Fruit fly (Drosophila melanogaster) whole organism, prepupa: Measurements from ENCODE around the gene CG2157.

Experiments
- Blimp-1 ChIP-seq: fragments of 200-800 bp; sonication (Bioruptor generic); optimal IDR thresholded peaks from 3 replicates; lab custom pipeline; 2017; ENCODE audit warnings: missing biosample characterization, missing genetic modification characterization, mild to moderate bottlenecking, moderate library complexity, missing genetic modification reagents
- CG10631 ChIP-seq: fragments of 200-800 bp; sonication (Bioruptor generic); optimal IDR thresholded peaks from 2 replicates; lab custom pipeline; 2016; ENCODE audit warnings: missing biosample characterization, missing genetic modification characterization
- CG10669 ChIP-seq: fragments of 200-800 bp; sonication (Bioruptor generic); optimal IDR thresholded peaks from 3 replicates; lab custom pipeline; 2018; ENCODE audit warnings: missing biosample characterization, mild to moderate bottlenecking, missing genetic modification characterization, moderate library complexity
- CG11294 ChIP-seq: fragments of 200-800 bp; sonication (Bioruptor generic); IDR thresholded peaks from 2 replicates; pipeline ENCODE4 v1.3.6; 2022; ENCODE audit warnings: missing biosample characterization, missing genetic modification characterization
- CG11762 ChIP-seq: fragments of 200-800 bp; sonication (Bioruptor generic); optimal IDR thresholded peaks from 3 replicates; lab custom pipeline; 2016; ENCODE audit warnings: missing biosample characterization, missing genetic modification characterization; ENCODE audit not compliant: insufficient read depth
- CG11902 ChIP-seq: fragments of 200-800 bp; sonication (Bioruptor generic); optimal IDR thresholded peaks from 3 replicates; lab custom pipeline; 2016; ENCODE audit warnings: missing biosample characterization, missing genetic modification characterization
- CG15336 ChIP-seq: fragments of 200-800 bp; sonication (Bioruptor generic); IDR thresholded peaks from 2 replicates; pipeline ENCODE4 v1.3.6; 2022; ENCODE audit warnings: missing biosample characterization, missing genetic modification characterization
- CG1621 ChIP-seq: fragments of 200-800 bp; sonication (Bioruptor generic); optimal IDR thresholded peaks from 3 replicates; lab custom pipeline; 2018; ENCODE audit warnings: missing biosample characterization, mild to moderate bottlenecking, missing genetic modification characterization
- CG16779 ChIP-seq: fragments of 200-800 bp; sonication (Bioruptor generic); optimal IDR thresholded peaks from 3 replicates; lab custom pipeline; 2017; ENCODE audit warnings: missing biosample characterization, mild to moderate bottlenecking, missing genetic modification characterization
- CG31627 ChIP-seq: fragments of 200-800 bp; sonication (Bioruptor generic); optimal IDR thresholded peaks from 3 replicates; lab custom pipeline; 2016; ENCODE audit warnings: missing biosample characterization, missing genetic modification characterization
- CG32006 ChIP-seq: fragments of 200-800 bp; sonication (Bioruptor generic); optimal IDR thresholded peaks from 3 replicates; lab custom pipeline; 2017; ENCODE audit warnings: missing biosample characterization, mild to moderate bottlenecking, missing genetic modification characterization
- CG3919 ChIP-seq: fragments of 200-800 bp; sonication (Bioruptor generic); optimal IDR thresholded peaks from 3 replicates; lab custom pipeline; 2016; ENCODE audit warnings: missing biosample characterization, missing genetic modification characterization
- CG4318 ChIP-seq: fragments of 200-800 bp; sonication (Bioruptor generic); optimal IDR thresholded peaks from 3 replicates; lab custom pipeline; 2017; ENCODE audit warnings: missing biosample characterization, mild to moderate bottlenecking, missing genetic modification characterization
- CG6163 ChIP-seq: fragments of 200-800 bp; sonication (Bioruptor generic); IDR thresholded peaks from 3 replicates; pipeline ENCODE4 v1.3.6; 2022; ENCODE audit warnings: missing biosample characterization, missing genetic modification characterization
- CG6276 ChIP-seq: fragments of 200-800 bp; sonication (Bioruptor generic); optimal IDR thresholded peaks from 2 replicates; lab custom pipeline; 2017; ENCODE audit warnings: missing biosample characterization, mild to moderate bottlenecking, missing genetic modification characterization
- CG6792 ChIP-seq: fragments of 200-800 bp; sonication (Bioruptor generic); optimal IDR thresholded peaks from 3 replicates; lab custom pipeline; 2016; ENCODE audit warnings: missing biosample characterization, missing genetic modification characterization
- CG6808 ChIP-seq: fragments of 200-800 bp; sonication (Bioruptor generic); optimal IDR thresholded peaks from 3 replicates; lab custom pipeline; 2017; ENCODE audit warnings: missing biosample characterization, missing genetic modification characterization, mild to moderate bottlenecking, moderate library complexity, missing genetic modification reagents
- CG6854 ChIP-seq: fragments of 200-800 bp; sonication (Bioruptor generic); optimal IDR thresholded peaks from 2 replicates; lab custom pipeline; 2017; ENCODE audit warnings: missing biosample characterization, mild to moderate bottlenecking, missing genetic modification characterization
- CG8632 ChIP-seq: fragments of 200-800 bp; sonication (Bioruptor generic); optimal IDR thresholded peaks from 3 replicates; lab custom pipeline; 2016; ENCODE audit warnings: missing biosample characterization, missing genetic modification characterization
- CG9139 ChIP-seq: fragments of 200-800 bp; sonication (Bioruptor generic); optimal IDR thresholded peaks from 3 replicates; lab custom pipeline; 2017; ENCODE audit warnings: missing biosample characterization, mild to moderate bottlenecking, missing genetic modification characterization
- Eip75B ChIP-seq: fragments of 200-800 bp; sonication (Bioruptor generic); optimal IDR thresholded peaks from 3 replicates; lab custom pipeline; 2016; ENCODE audit warnings: missing biosample characterization, missing genetic modification characterization
- Eip78C ChIP-seq: fragments of 200-800 bp; sonication (Bioruptor generic); peaks from one replicate; lab custom pipeline; 2016; ENCODE audit warnings: missing biosample characterization, missing genetic modification characterization
- Eip93F ChIP-seq: fragments of 200-800 bp; sonication (Bioruptor generic); optimal IDR thresholded peaks from 2 replicates; lab custom pipeline; 2016; ENCODE audit warnings: missing biosample characterization, mild to moderate bottlenecking, missing genetic modification characterization
- Ets21C ChIP-seq: fragments of 200-800 bp; sonication (Bioruptor generic); optimal IDR thresholded peaks from 3 replicates; lab custom pipeline; 2016; ENCODE audit warnings: missing biosample characterization, missing genetic modification characterization
- Ets96B ChIP-seq: fragments of 200-800 bp; optimal IDR thresholded peaks from 2 replicates; lab custom pipeline; 2019; ENCODE audit warnings: missing biosample characterization, mild to moderate bottlenecking, missing genetic modification characterization, moderate library complexity
- Hr38 ChIP-seq: sonication (Bioruptor generic); optimal IDR thresholded peaks from 2 replicates; lab custom pipeline; 2016; ENCODE audit warnings: missing biosample characterization, missing genetic modification characterization
- Hr39 ChIP-seq: fragments of 200-800 bp; sonication (Bioruptor generic); optimal IDR thresholded peaks from 2 replicates; lab custom pipeline; 2016; ENCODE audit warnings: missing biosample characterization, missing genetic modification characterization
- Hr4 ChIP-seq: fragments of 200-800 bp; sonication (Bioruptor generic); optimal IDR thresholded peaks from 3 replicates; lab custom pipeline; 2016; ENCODE audit warnings: missing biosample characterization, missing genetic modification characterization
- Lpt ChIP-seq: fragments of 200-800 bp; sonication (Bioruptor generic); optimal IDR thresholded peaks from 3 replicates; lab custom pipeline; 2016; ENCODE audit warnings: missing biosample characterization, missing genetic modification characterization
- Met ChIP-seq: fragments of 200-800 bp; sonication (Bioruptor generic); optimal IDR thresholded peaks from 3 replicates; lab custom pipeline; 2016; ENCODE audit warnings: missing biosample characterization, missing genetic modification characterization
- Smox ChIP-seq: fragments of 200-800 bp; sonication (Bioruptor generic); optimal IDR thresholded peaks from 3 replicates; lab custom pipeline; 2016; ENCODE audit warnings: missing biosample characterization, missing genetic modification characterization
- Sox102F ChIP-seq: fragments of 200-800 bp; sonication (Bioruptor generic); optimal IDR thresholded peaks from 2 replicates; lab custom pipeline; 2016; ENCODE audit warnings: missing biosample characterization, mild to moderate bottlenecking, missing genetic modification characterization
- Sox14 ChIP-seq: fragments of 200-800 bp; sonication (Bioruptor generic); optimal IDR thresholded peaks from 3 replicates; lab custom pipeline; 2016; ENCODE audit warnings: missing biosample characterization, missing genetic modification characterization
- Sox15 ChIP-seq: fragments of 200-800 bp; sonication (Bioruptor generic); optimal IDR thresholded peaks from 3 replicates; lab custom pipeline; 2016; ENCODE audit warnings: missing biosample characterization, missing genetic modification characterization
- achi ChIP-seq: fragments of 200-800 bp; sonication (Bioruptor generic); optimal IDR thresholded peaks from 3 replicates; lab custom pipeline; 2016; ENCODE audit warnings: missing biosample characterization, missing genetic modification characterization
- acj6 ChIP-seq: fragments of 200-800 bp; sonication (Bioruptor generic); optimal IDR thresholded peaks from 3 replicates; lab custom pipeline; 2016; ENCODE audit warnings: missing biosample characterization, missing genetic modification characterization
- cyc ChIP-seq: fragments of 200-800 bp; sonication (Bioruptor generic); optimal IDR thresholded peaks from 3 replicates; lab custom pipeline; 2016; ENCODE audit warnings: missing biosample characterization, missing genetic modification characterization
- dsx ChIP-seq: fragments of 200-800 bp; optimal IDR thresholded peaks from 3 replicates; lab custom pipeline; 2019; ENCODE audit warnings: missing biosample characterization, mild to moderate bottlenecking, missing genetic modification characterization, moderate library complexity; ENCODE audit not compliant: poor library complexity, severe bottlenecking
- eg ChIP-seq: fragments of 200-800 bp; sonication (Bioruptor generic); IDR thresholded peaks from 3 replicates; pipeline ENCODE4 v1.3.6; 2022; ENCODE audit warnings: missing biosample characterization, missing genetic modification characterization
- esn ChIP-seq: fragments of 200-800 bp; sonication (Bioruptor generic); optimal IDR thresholded peaks from 2 replicates; lab custom pipeline; 2016; ENCODE audit warnings: missing biosample characterization, mild to moderate bottlenecking, missing genetic modification characterization, moderate library complexity
- fd85E ChIP-seq: fragments of 200-800 bp; sonication (Bioruptor generic); optimal IDR thresholded peaks from 3 replicates; lab custom pipeline; 2016; ENCODE audit warnings: missing biosample characterization, missing genetic modification characterization
- fkh ChIP-seq: fragments of 200-800 bp; sonication (Bioruptor generic); optimal IDR thresholded peaks from 3 replicates; lab custom pipeline; 2017; ENCODE audit warnings: missing biosample characterization, mild to moderate bottlenecking, missing genetic modification characterization, moderate library complexity
- lz ChIP-seq: fragments of 200-800 bp; sonication (Bioruptor generic); optimal IDR thresholded peaks from 3 replicates; lab custom pipeline; 2016; ENCODE audit warnings: missing biosample characterization, missing genetic modification characterization
- pdm3 ChIP-seq: fragments of 200-800 bp; sonication (Bioruptor generic); optimal IDR thresholded peaks from 3 replicates; lab custom pipeline; 2016; ENCODE audit warnings: missing biosample characterization, missing genetic modification characterization
- salr ChIP-seq, 2 experiments: fragments of 200-800 bp; sonication (Bioruptor generic); optimal IDR thresholded peaks; 3 replicates each; lab custom pipeline; 2016 to 2018; ENCODE audit warnings: missing biosample characterization in 2 of 2, missing genetic modification characterization in 2 of 2, mild to moderate bottlenecking in 1 of 2
- spab ChIP-seq: fragments of 200-800 bp; sonication (Bioruptor generic); optimal IDR thresholded peaks from 2 replicates; lab custom pipeline; 2017; ENCODE audit warnings: missing biosample characterization, mild to moderate bottlenecking, missing genetic modification characterization, missing genetic modification reagents
- ss ChIP-seq, 2 experiments: fragments of 200-800 bp; sonication (Bioruptor generic); optimal IDR thresholded peaks; 2 replicates in 1 of 2; 3 replicates in 1 of 2; lab custom pipeline; 2017 to 2018; ENCODE audit warnings: mild to moderate bottlenecking in 2 of 2, missing biosample characterization in 2 of 2, missing genetic modification characterization in 2 of 2, moderate library complexity in 1 of 2
- svp ChIP-seq: fragments of 200-800 bp; sonication (Bioruptor generic); peaks from one replicate; lab custom pipeline; 2016; ENCODE audit warnings: missing biosample characterization, missing genetic modification characterization
- topi ChIP-seq: fragments of 200-800 bp; sonication (Bioruptor generic); optimal IDR thresholded peaks from 3 replicates; lab custom pipeline; 2016; ENCODE audit warnings: missing biosample characterization, missing genetic modification characterization

Gene CG2157

dm6 chrX:10891150-10891549 is 22.1 kb downstream of the CG2157 start, which contains the start of gene Ork1:
Gene Ork1, minus strand, starts transcription at chrX:10891250.
- TF ChIP-seq CG6163 (GFP tag; lab: Robert Waterston, UW) (no peak), Hr4 (GFP tag; lab: Kevin White, UChicago) (no peak), CG10669 (GFP tag; lab: Kevin White, UChicago) (no peak), achi (GFP tag; lab: Kevin White, UChicago) (no peak), CG15336 (no peak), eg (GFP tag; lab: Robert Waterston, UW) (no peak), Blimp-1 (GFP tag; lab: Kevin White, UChicago) (no peak), Eip93F (no peak), pdm3 (GFP tag; lab: Kevin White, UChicago) (no peak), svp (GFP tag; lab: Kevin White, UChicago) (no peak), Eip78C (GFP tag; lab: Kevin White, UChicago) (no peak), CG8632 (GFP tag; lab: Kevin White, UChicago) (no peak)

- peak; percentile 28 for TF ChIP-seq acj6 (GFP tag; lab: Kevin White, UChicago)
- TF ChIP-seq achi (GFP tag; lab: Kevin White, UChicago) = no peak
- TF ChIP-seq CG6792 = peak; percentile 8
- TF ChIP-seq CG6163 (GFP tag; lab: Robert Waterston, UW) = no peak; the same call in 2 of the 3 replicates
- peak; percentile 38 for TF ChIP-seq pdm3 (GFP tag; lab: Kevin White, UChicago)
- TF ChIP-seq Met (GFP tag; lab: Kevin White, UChicago) = peak; percentile 33
- no peak for TF ChIP-seq CG11902 (GFP tag; lab: Kevin White, UChicago)
- peak; percentile 38; the same call in 1 of the 3 replicates for TF ChIP-seq eg (GFP tag; lab: Robert Waterston, UW)
- peak; percentile 61 for TF ChIP-seq Sox102F
- TF ChIP-seq Eip78C (GFP tag; lab: Kevin White, UChicago) = peak; percentile 82
- TF ChIP-seq spab (GFP tag; lab: Kevin White, UChicago) = no peak
- TF ChIP-seq cyc = no peak
- TF ChIP-seq CG31627 (GFP tag; lab: Kevin White, UChicago) = peak; percentile 21
- TF ChIP-seq CG11294 (GFP tag; lab: Robert Waterston, UW) = no peak
- no peak for TF ChIP-seq CG1621
- no peak for TF ChIP-seq Blimp-1 (GFP tag; lab: Kevin White, UChicago)
- no peak for TF ChIP-seq ss (GFP tag; optimal IDR thresholded peaks at IDR 0.05; lab: Kevin White, UChicago)
- peak; percentile 39 for TF ChIP-seq Eip75B (GFP tag; lab: Kevin White, UChicago)
- TF ChIP-seq Smox (GFP tag; lab: Kevin White, UChicago) = peak; percentile 34
- TF ChIP-seq fd85E (GFP tag; lab: Kevin White, UChicago) = no peak
- no peak for TF ChIP-seq Sox15 (GFP tag; lab: Kevin White, UChicago)
- TF ChIP-seq Hr39 = peak; percentile 32
- peak; percentile 24 for TF ChIP-seq Sox14 (GFP tag; lab: Kevin White, UChicago)
- TF ChIP-seq lz (GFP tag; lab: Kevin White, UChicago) = peak; percentile 22
- peak; percentile 39 for TF ChIP-seq esn (GFP tag; lab: Kevin White, UChicago)
- TF ChIP-seq Ets21C (GFP tag; lab: Kevin White, UChicago) = no peak
- no peak for TF ChIP-seq CG10631 (GFP tag; lab: Kevin White, UChicago)
- TF ChIP-seq CG6808 (GFP tag; lab: Kevin White, UChicago) = no peak
- TF ChIP-seq CG6276 (GFP tag; lab: Kevin White, UChicago) = no peak
- TF ChIP-seq Eip93F = no peak
- TF ChIP-seq Hr4 (GFP tag; lab: Kevin White, UChicago) = no peak
- TF ChIP-seq topi (GFP tag; lab: Kevin White, UChicago) = peak; percentile 34
- TF ChIP-seq Lpt (GFP tag; lab: Kevin White, UChicago) = no peak
- no peak for TF ChIP-seq CG9139
- no peak for TF ChIP-seq fkh (GFP tag; lab: Kevin White, UChicago)
- no peak for TF ChIP-seq CG6854 (GFP tag; lab: Kevin White, UChicago)
- TF ChIP-seq CG11762 = no peak
- peak; percentile 27 for TF ChIP-seq CG32006
- no peak for TF ChIP-seq dsx (GFP tag; lab: Kevin White, UChicago)
- no peak for TF ChIP-seq CG4318 (GFP tag; lab: Kevin White, UChicago)
- no peak for TF ChIP-seq Hr38 (GFP tag; lab: Kevin White, UChicago)
- no peak for TF ChIP-seq CG10669 (GFP tag; lab: Kevin White, UChicago)
- TF ChIP-seq CG16779 (tag; lab: Kevin White, UChicago) = no peak
- TF ChIP-seq Ets96B (tag; lab: Kevin White, UChicago) = peak; percentile 21
- TF ChIP-seq salr (GFP tag; optimal IDR thresholded peaks at IDR 0.05; lab: Kevin White, UChicago) = no peak
- TF ChIP-seq CG3919 (GFP tag; lab: Kevin White, UChicago) = peak; percentile 1
These were observed 24.1 kb downstream of the CG2157 start for dm6 chrX:10893208-10893607.
